Worm (Caenorhabditis elegans) whole organism, midembryonic: ENCODE data around the gene bus-19.

Source experiments
- T22C8.4 ChIP-seq: fragments of 200-800 bp; sonication (Bioruptor generic); IDR thresholded peaks from 2 replicates; pipeline ENCODE4 v1.3.6; 2022; ENCODE audit warnings: missing genetic modification characterization, missing compliant biosample characterization
- klf-2 ChIP-seq: fragments of 200-800 bp; sonication (Bioruptor generic); conservative IDR thresholded peaks from 2 replicates; pipeline ENCODE4 v1.3.6; 2022; ENCODE audit warnings: missing genetic modification reagents, missing genetic modification characterization, missing compliant biosample characterization
- med-1 ChIP-seq: sonication (generic microtip); optimal IDR thresholded peaks from 2 replicates; lab custom pipeline; 2017; ENCODE audit warnings: missing genetic modification characterization, mild to moderate bottlenecking, missing compliant biosample characterization, antibody characterized with exemption, missing genetic modification reagents; ENCODE audit not compliant: insufficient read depth
- tab-1 ChIP-seq: fragments of 200-800 bp; sonication (Bioruptor generic); IDR thresholded peaks from 2 replicates; pipeline ENCODE4 v1.3.6; 2022; ENCODE audit warnings: missing genetic modification characterization, missing compliant biosample characterization
- ztf-29 ChIP-seq: fragments of 200-800 bp; sonication (Bioruptor generic); IDR thresholded peaks from 2 replicates; pipeline ENCODE4 v1.3.6; 2022; ENCODE audit warnings: missing genetic modification reagents, missing genetic modification characterization, missing compliant biosample characterization

- TF ChIP-seq T22C8.4 (GFP tag; lab: Robert Waterston, UW) (no peak), ztf-29 (GFP tag; lab: Robert Waterston, UW) (no peak), tab-1 (no peak), klf-2 (GFP tag; lab: Robert Waterston, UW) (no peak), med-1 (no peak)
Observed at ce11 chrV:12854766-12855165, 17.1 kb upstream of the bus-19 start, which contains the start of gene C44H9.7.
